Fruit fly (Drosophila melanogaster): Measurements from ENCODE around the gene wake.
A peak's percentile ranks its signal among the peaks of the same experiment; 100 is the strongest.

Gene wake

DNA sequence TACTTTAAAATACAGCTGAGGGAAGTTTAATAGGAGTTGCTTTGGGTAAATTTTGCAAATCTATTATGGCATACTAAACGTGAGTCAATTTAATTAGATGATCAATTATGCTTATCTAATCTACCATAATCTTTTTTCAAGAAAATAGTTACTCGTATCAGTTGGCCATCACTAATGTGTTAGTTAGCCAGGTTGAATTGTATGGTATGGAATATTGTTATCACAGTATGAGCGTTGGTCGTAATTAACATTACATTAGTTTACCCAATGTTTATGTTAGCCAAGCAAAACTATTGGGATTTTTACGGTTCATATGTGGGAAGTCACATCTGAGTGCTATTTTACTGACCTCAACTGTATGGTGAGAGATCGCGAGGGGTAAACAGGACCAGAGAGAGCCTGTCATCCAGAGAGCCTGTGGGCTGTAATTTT, 33.9 kb downstream of the wake start (continued):
- TF ChIP-seq slbo (GFP tag; IDR thresholded peaks at IDR 0.05), result no peak
- TF ChIP-seq CG8089 (GFP tag; optimal IDR thresholded peaks at IDR 0.05), result peak; percentile 67
- TF ChIP-seq CG17612 (GFP tag; IDR thresholded peaks at IDR 0.05), result no peak
- no peak for TF ChIP-seq sna (GFP tag; IDR thresholded peaks at IDR 0.05; ENCODE audit: partially characterized antibody)
- TF ChIP-seq CG7963 (GFP tag; IDR thresholded peaks at IDR 0.05; ENCODE audit: partially characterized antibody), result no peak
- no peak for TF ChIP-seq amos (GFP tag; IDR thresholded peaks at IDR 0.05; ENCODE audit: partially characterized antibody)
- TF ChIP-seq CG6272 (GFP tag; IDR thresholded peaks at IDR 0.05), result no peak
- no peak for TF ChIP-seq cas (GFP tag; IDR thresholded peaks at IDR 0.05)
- no peak for TF ChIP-seq CG3847 (GFP tag; IDR thresholded peaks at IDR 0.05)
- no peak for TF ChIP-seq CG6791 (GFP tag; IDR thresholded peaks at IDR 0.05; ENCODE audit: partially characterized antibody)
- TF ChIP-seq croc (GFP tag; conservative IDR thresholded peaks at IDR 0.05), result peak; percentile 63
- TF ChIP-seq CG9797 (GFP tag; optimal IDR thresholded peaks at IDR 0.05), result no peak
- peak; percentile 79 for TF ChIP-seq Side (GFP tag; optimal IDR thresholded peaks at IDR 0.05)
- peak; percentile 18 for TF ChIP-seq CG3995 (GFP tag; optimal IDR thresholded peaks at IDR 0.05)
- no peak for TF ChIP-seq lov (optimal IDR thresholded peaks at IDR 0.05)
- no peak for TF ChIP-seq lov (GFP tag; IDR thresholded peaks at IDR 0.05)
- TF ChIP-seq sqz (GFP tag; optimal IDR thresholded peaks at IDR 0.05), result peak; percentile 60
- 0 out of 3 replicates have a peak, but pooled peaks have one; percentile 18 for TF ChIP-seq CG11560 (tag; IDR thresholded peaks at IDR 0.05)
- no peak for TF ChIP-seq jing (GFP tag; optimal IDR thresholded peaks at IDR 0.05)
- no peak for TF ChIP-seq Doc2 (GFP tag; IDR thresholded peaks at IDR 0.05)
- TF ChIP-seq ATbp (GFP tag; optimal IDR thresholded peaks at IDR 0.05), result no peak
- TF ChIP-seq MTF-1 (GFP tag; optimal IDR thresholded peaks at IDR 0.05; ENCODE audit: borderline replicate concordance), result no peak
- peak; percentile 41; the same call in 1 of the 2 replicates for TF ChIP-seq CG14441 (GFP tag; IDR thresholded peaks at IDR 0.05)
- TF ChIP-seq nerfin-1 (tag; optimal IDR thresholded peaks at IDR 0.05), result peak; percentile 55
- TF ChIP-seq CG9609 (GFP tag; optimal IDR thresholded peaks at IDR 0.05), result peak; percentile 65
- peak; percentile 55 for TF ChIP-seq tap (tag; optimal IDR thresholded peaks at IDR 0.05)
- peak; percentile 22 for TF ChIP-seq CG10274 (GFP tag; optimal IDR thresholded peaks at IDR 0.05)
- no peak for TF ChIP-seq ato (GFP tag; IDR thresholded peaks at IDR 0.05; ENCODE audit: partially characterized antibody)
- peak; percentile 42 for TF ChIP-seq CG9876 (GFP tag; optimal IDR thresholded peaks at IDR 0.05)
- TF ChIP-seq Dfd (GFP tag; optimal IDR thresholded peaks at IDR 0.05), result no peak
- TF ChIP-seq CG12299 (tag; optimal IDR thresholded peaks at IDR 0.05), result no peak
- TF ChIP-seq Hey (tag; optimal IDR thresholded peaks at IDR 0.05), result no peak
- peak; percentile 50 for TF ChIP-seq Hmr (GFP tag; optimal IDR thresholded peaks at IDR 0.05)
- peak; percentile 60 for TF ChIP-seq ems (GFP tag; optimal IDR thresholded peaks at IDR 0.05)
- TF ChIP-seq al (GFP tag; IDR thresholded peaks at IDR 0.05), result no peak
- TF ChIP-seq CG30020 (tag; optimal IDR thresholded peaks at IDR 0.05), result peak; percentile 35
- TF ChIP-seq CG31224 (GFP tag; IDR thresholded peaks at IDR 0.05), result no peak
- TF ChIP-seq CG4282 (GFP tag; optimal IDR thresholded peaks at IDR 0.05), result no peak
- peak; percentile 73 for TF ChIP-seq lilli (GFP tag; optimal IDR thresholded peaks at IDR 0.05)
- TF ChIP-seq CG11723 (GFP tag; optimal IDR thresholded peaks at IDR 0.05), result peak; percentile 5
- no peak for TF ChIP-seq ken (GFP tag; IDR thresholded peaks at IDR 0.05)
- TF ChIP-seq yki (optimal IDR thresholded peaks at IDR 0.05), result peak; percentile 87
- TF ChIP-seq slp2 (GFP tag; optimal IDR thresholded peaks at IDR 0.05), result peak; percentile 50
- TF ChIP-seq H15 (GFP tag; IDR thresholded peaks at IDR 0.05), result no peak
- peak; percentile 11 for TF ChIP-seq kni (GFP tag; optimal IDR thresholded peaks at IDR 0.05)
- peak; percentile 54 for TF ChIP-seq dm (GFP tag; optimal IDR thresholded peaks at IDR 0.05)
- peak; percentile 84 for TF ChIP-seq chn (GFP tag; optimal IDR thresholded peaks at IDR 0.05)
- TF ChIP-seq CG43689 (GFP tag; IDR thresholded peaks at IDR 0.05), result no peak
- TF ChIP-seq CG17328 (GFP tag; IDR thresholded peaks at IDR 0.05), result peak; percentile 34; the same call in 1 of the 2 replicates
- TF ChIP-seq nmo (GFP tag; optimal IDR thresholded peaks at IDR 0.05), result peak; percentile 84
- peak in 1 of 2 experiments; percentile 36 for TF ChIP-seq Eip74EF (GFP tag; optimal IDR thresholded peaks at IDR 0.05)
- no peak for TF ChIP-seq D19B (GFP tag; optimal IDR thresholded peaks at IDR 0.05)
